Worm (Caenorhabditis elegans) whole organism, early embryonic: Measurements from ENCODE around the gene lin-5.

Source experiments
- B0310.2 ChIP-seq: sonication (generic microtip); optimal IDR thresholded peaks from 2 replicates; lab custom pipeline; 2016; ENCODE audit warnings: mild to moderate bottlenecking, missing genetic modification characterization, missing compliant biosample characterization
- F13C5.2 ChIP-seq: sonication (generic microtip); optimal IDR thresholded peaks from 2 replicates; lab custom pipeline; 2017; ENCODE audit warnings: mild to moderate bottlenecking, missing genetic modification characterization, inconsistent platforms, missing compliant biosample characterization
- aly-1 ChIP-seq: sonication (generic microtip); optimal IDR thresholded peaks from 2 replicates; lab custom pipeline; 2016; ENCODE audit warnings: missing genetic modification characterization, missing compliant biosample characterization
- ama-1 ChIP-seq: fragments of 150-350 bp; optimal IDR thresholded peaks from 2 replicates; lab custom pipeline; 2014
- ceh-13 ChIP-seq: fragments of 200-800 bp; sonication (Bioruptor generic); optimal IDR thresholded peaks from 2 replicates; lab custom pipeline; 2018; ENCODE audit warnings: mild to moderate bottlenecking, missing genetic modification characterization, missing compliant biosample characterization
- ceh-36 ChIP-seq: sonication (generic microtip); optimal IDR thresholded peaks from 2 replicates; lab custom pipeline; 2016; ENCODE audit warnings: missing genetic modification characterization, inconsistent platforms, missing compliant biosample characterization
- ets-7 ChIP-seq: sonication (generic microtip); optimal IDR thresholded peaks from 2 replicates; lab custom pipeline; 2016; ENCODE audit warnings: missing genotype, missing genetic modification characterization, missing compliant biosample characterization
- flt-1 ChIP-seq: fragments of 200-800 bp; sonication (Bioruptor generic); IDR thresholded peaks from 2 replicates; pipeline ENCODE4 v1.3.6; 2022; ENCODE audit warnings: missing genetic modification characterization, missing compliant biosample characterization
- hmbx-1 ChIP-seq: sonication (generic microtip); optimal IDR thresholded peaks from 2 replicates; lab custom pipeline; 2016; ENCODE audit warnings: mild to moderate bottlenecking, missing genetic modification characterization, missing compliant biosample characterization
- hmg-4 ChIP-seq: fragments of 200-800 bp; sonication (Bioruptor generic); optimal IDR thresholded peaks from 2 replicates; lab custom pipeline; 2018; ENCODE audit warnings: mild to moderate bottlenecking, missing genetic modification characterization, missing compliant biosample characterization
- hnd-1 ChIP-seq: sonication (generic microtip); optimal IDR thresholded peaks from 2 replicates; lab custom pipeline; 2016; ENCODE audit warnings: missing genetic modification characterization, missing compliant biosample characterization
- pes-1 ChIP-seq: fragments of 200-800 bp; sonication (Bioruptor generic); IDR thresholded peaks from 2 replicates; pipeline ENCODE4 v1.3.6; 2022; ENCODE audit warnings: missing genetic modification reagents, missing genetic modification characterization, missing compliant biosample characterization
- scrt-1 ChIP-seq: fragments of 200-800 bp; sonication (Bioruptor generic); IDR thresholded peaks from 2 replicates; pipeline ENCODE4 v1.3.6; 2022; ENCODE audit warnings: missing genetic modification characterization, missing compliant biosample characterization
- sea-1 ChIP-seq: fragments of 200-800 bp; sonication (Bioruptor generic); conservative IDR thresholded peaks from 2 replicates; pipeline ENCODE4 v1.3.6; 2022; ENCODE audit warnings: missing genetic modification characterization, missing compliant biosample characterization
- tbx-11 ChIP-seq: fragments of 200-800 bp; sonication (Bioruptor generic); IDR thresholded peaks from 2 replicates; pipeline ENCODE4 v1.3.6; 2022; ENCODE audit warnings: missing genetic modification characterization, missing compliant biosample characterization
- tbx-37 ChIP-seq: fragments of 200-800 bp; sonication (Bioruptor generic); conservative IDR thresholded peaks from 2 replicates; pipeline ENCODE4 v1.3.6; 2022; ENCODE audit warnings: missing genetic modification reagents, missing genetic modification characterization, missing compliant biosample characterization
- tra-4 ChIP-seq: sonication (generic microtip); optimal IDR thresholded peaks from 2 replicates; lab custom pipeline; 2017; ENCODE audit warnings: missing genetic modification characterization, missing compliant biosample characterization

The lin-5 gene

ce11 chrII:7863480-7864125, 3.2 kb downstream of the lin-5 start:
- peak; percentile 57; the same call in 1 of the 2 replicates for TF ChIP-seq pes-1 (GFP tag; lab: Robert Waterston, UW)
- no peak for TF ChIP-seq tbx-37 (GFP tag; lab: Robert Waterston, UW)

DNA sequence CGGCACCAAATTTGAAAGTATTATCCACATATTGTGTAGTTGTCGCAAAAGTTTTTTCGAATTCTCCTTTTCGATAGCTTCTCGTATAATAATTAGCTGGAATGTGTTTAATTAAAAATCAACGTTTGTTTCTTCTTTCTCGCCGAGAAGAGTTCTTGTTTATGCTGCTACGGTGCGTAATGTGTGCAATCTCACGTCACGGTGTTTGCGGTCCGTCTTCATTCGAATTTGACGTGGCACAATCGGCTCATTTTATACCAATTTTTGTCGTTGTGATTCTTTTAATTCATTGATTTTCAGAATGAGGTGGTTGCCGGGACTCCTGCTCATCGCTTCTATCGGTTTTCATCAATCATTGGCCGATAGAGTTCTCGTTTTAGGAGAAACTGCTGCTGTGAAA, 3.8 kb downstream of the lin-5 start, which contains the start of gene ostb-1:
ostb-1 (plus strand) TSS at position 301 of the 400 bp plus-strand sequence.
- TF ChIP-seq ets-7 (tag; lab: Kevin White, UChicago) = no peak
- no peak for TF ChIP-seq ama-1 (lab: Kevin White, UChicago)
- no peak for TF ChIP-seq ceh-36 (tag; lab: Kevin White, UChicago)
- TF ChIP-seq tbx-11 = no peak
- no peak for TF ChIP-seq B0310.2 (tag; lab: Kevin White, UChicago)
- TF ChIP-seq hmg-4 (GFP tag; lab: Kevin White, UChicago) = no peak
- no peak for TF ChIP-seq pes-1 (GFP tag; lab: Robert Waterston, UW)
- TF ChIP-seq sea-1 (GFP tag; lab: Robert Waterston, UW) = no peak
- TF ChIP-seq tbx-37 (GFP tag; lab: Robert Waterston, UW) = no peak
- no peak for TF ChIP-seq F13C5.2 (tag; lab: Kevin White, UChicago)
- no peak for TF ChIP-seq scrt-1 (GFP tag; lab: Robert Waterston, UW)
- TF ChIP-seq ceh-13 (GFP tag; lab: Kevin White, UChicago) = no peak
- TF ChIP-seq tra-4 (tag; lab: Kevin White, UChicago) = no peak
- no peak for TF ChIP-seq flt-1 (GFP tag; lab: Robert Waterston, UW)

DNA sequence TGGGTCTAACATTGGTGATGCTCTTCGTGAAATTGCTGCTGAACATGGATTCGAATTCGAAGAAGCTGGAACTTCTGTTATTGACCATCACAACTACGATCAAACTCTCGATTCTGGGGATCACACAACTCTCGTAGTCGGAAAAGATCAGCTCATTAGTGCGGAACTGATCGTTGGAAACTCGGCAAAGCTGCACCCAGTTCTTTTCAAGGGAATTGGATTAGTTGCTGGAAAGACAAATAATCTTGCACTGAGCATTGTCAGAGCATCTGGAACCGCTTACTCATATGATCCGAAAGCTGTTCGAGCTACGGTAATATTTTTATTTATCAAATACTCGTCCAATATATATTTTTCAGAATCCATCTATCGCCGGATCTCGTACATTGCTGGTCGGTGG, 4.5 kb downstream of the lin-5 start:
- TF ChIP-seq sea-1 (GFP tag; lab: Robert Waterston, UW) (no peak), hnd-1 (no peak), ets-7 (tag; lab: Kevin White, UChicago) (no peak), ceh-13 (GFP tag; lab: Kevin White, UChicago) (no peak), F13C5.2 (tag; lab: Kevin White, UChicago) (no peak), tra-4 (tag; lab: Kevin White, UChicago) (no peak), B0310.2 (tag; lab: Kevin White, UChicago) (no peak), ama-1 (lab: Kevin White, UChicago) (no peak), hmg-4 (GFP tag; lab: Kevin White, UChicago) (no peak)

ce11 chrII:7866081-7866480, 5.7 kb downstream of the lin-5 start:
- TF ChIP-seq flt-1 (GFP tag; lab: Robert Waterston, UW) (no peak), ceh-36 (tag; lab: Kevin White, UChicago) (no peak), pes-1 (GFP tag; lab: Robert Waterston, UW) (no peak), ama-1 (lab: Kevin White, UChicago) (no peak), tbx-11 (no peak), F13C5.2 (tag; lab: Kevin White, UChicago) (no peak), sea-1 (GFP tag; lab: Robert Waterston, UW) (no peak), hnd-1 (no peak), B0310.2 (tag; lab: Kevin White, UChicago) (no peak), tra-4 (tag; lab: Kevin White, UChicago) (no peak), ets-7 (tag; lab: Kevin White, UChicago) (no peak), ceh-13 (GFP tag; lab: Kevin White, UChicago) (no peak), hmg-4 (GFP tag; lab: Kevin White, UChicago) (no peak), aly-1 (no peak)

DNA sequence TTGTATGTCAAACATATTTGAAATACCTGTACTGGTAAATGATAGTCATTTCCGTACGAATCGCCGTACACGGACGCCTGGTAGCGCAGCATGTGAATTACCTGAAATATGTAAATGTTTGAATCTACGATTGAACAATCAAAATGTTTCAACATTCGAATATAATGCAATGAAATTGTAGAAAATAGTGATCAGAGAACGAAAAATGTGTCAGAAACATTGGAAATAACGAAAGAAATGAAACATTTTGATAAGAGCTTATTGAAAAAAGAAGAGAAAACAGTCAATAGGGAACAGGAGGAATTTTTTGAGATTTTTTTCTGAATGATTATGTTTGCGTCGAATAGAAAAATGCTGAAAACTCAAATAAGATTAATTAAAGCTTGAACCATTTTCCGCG, 9.7 kb downstream of the lin-5 start, which contains the start of gene ztf-17:
ztf-17 (minus strand) TSS at position 101 of the 400 bp plus-strand sequence.
- no peak for TF ChIP-seq ama-1 (lab: Kevin White, UChicago)
- TF ChIP-seq B0310.2 (tag; lab: Kevin White, UChicago) = no peak
- TF ChIP-seq ets-7 (tag; lab: Kevin White, UChicago) = no peak
- no peak for TF ChIP-seq ceh-36 (tag; lab: Kevin White, UChicago)
- TF ChIP-seq hmbx-1 (tag; lab: Kevin White, UChicago) = no peak

DNA sequence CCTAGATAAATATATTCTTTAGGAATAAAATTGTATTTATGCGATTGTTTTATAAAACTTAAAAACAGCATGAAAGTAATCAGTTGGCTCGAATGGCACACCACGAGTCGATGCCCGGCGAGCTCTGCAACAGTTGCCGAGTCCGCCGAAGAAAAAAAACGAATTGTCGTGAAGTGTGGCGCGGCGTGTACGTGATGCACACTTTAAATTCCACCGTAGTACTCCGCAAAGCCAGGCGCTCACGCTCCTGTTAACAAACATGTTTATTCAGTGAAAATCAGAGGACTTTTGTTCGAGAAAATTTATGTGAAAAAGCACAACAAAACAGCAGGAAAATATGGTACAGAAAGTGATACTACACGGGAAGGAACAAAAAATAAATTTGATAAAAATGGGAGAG, 10.3 kb downstream of the lin-5 start:
- TF ChIP-seq tbx-37 (GFP tag; lab: Robert Waterston, UW) (no peak), scrt-1 (GFP tag; lab: Robert Waterston, UW) (no peak)

DNA sequence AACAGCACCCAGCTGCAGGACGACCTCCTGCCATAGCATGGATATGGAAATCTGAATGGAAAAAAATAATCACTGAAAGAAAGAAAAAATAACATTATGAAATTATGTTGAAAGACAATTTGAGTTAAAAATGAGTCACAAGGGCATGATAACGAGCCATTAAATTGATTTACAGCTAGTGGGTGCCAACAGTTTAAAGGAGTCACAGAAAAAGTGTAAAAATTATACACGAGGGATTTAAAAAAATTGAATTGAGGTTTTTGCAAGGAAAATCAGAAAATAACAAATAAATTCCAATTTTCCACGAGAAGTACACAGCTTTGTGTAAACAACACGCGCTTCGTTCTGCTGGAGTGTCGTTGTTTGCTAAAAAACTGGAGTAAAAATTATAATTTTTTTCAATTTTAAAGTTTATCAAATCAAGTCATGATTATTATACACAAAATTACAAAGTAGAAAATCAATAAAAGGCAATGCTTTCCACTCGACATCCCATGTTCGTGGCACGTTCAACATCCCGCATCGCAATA, 13.5 kb downstream of the lin-5 start, which contains the start of gene T01H3.3:
T01H3.3 (minus strand) TSS at position 51 of the 530 bp plus-strand sequence.
- TF ChIP-seq hmg-4 (GFP tag; lab: Kevin White, UChicago) (no peak), ets-7 (tag; lab: Kevin White, UChicago) (no peak), ceh-13 (GFP tag; lab: Kevin White, UChicago) (no peak), tra-4 (tag; lab: Kevin White, UChicago) (no peak), tbx-37 (GFP tag; lab: Robert Waterston, UW) (no peak), tbx-11 (no peak)
